Worm (Caenorhabditis elegans): ENCODE data around the gene C05E11.6.

ce11 chrX:4516758-4517157 lies 45.2 kb upstream of the C05E11.6 start:
- TF ChIP-seq unc-39 (tag; optimal IDR thresholded peaks at IDR 0.05): no peak
- TF ChIP-seq unc-62 (GFP tag; optimal IDR thresholded peaks at IDR 0.05): no peak
- TF ChIP-seq lsy-2 (tag; optimal IDR thresholded peaks at IDR 0.05): no peak
- TF ChIP-seq snpc-4 (tag; optimal IDR thresholded peaks at IDR 0.05): no peak
- TF ChIP-seq nhr-12 (tag; optimal IDR thresholded peaks at IDR 0.05): no peak
- no peak for TF ChIP-seq elt-1 (tag; optimal IDR thresholded peaks at IDR 0.05; ENCODE audit: borderline replicate concordance, insufficient read depth)
- TF ChIP-seq elt-3 (tag; optimal IDR thresholded peaks at IDR 0.05): no peak
- no peak for TF ChIP-seq blmp-1 (tag; optimal IDR thresholded peaks at IDR 0.05)
- TF ChIP-seq cnd-1 (tag; optimal IDR thresholded peaks at IDR 0.05): no peak
- no peak for TF ChIP-seq sptf-1 (tag; optimal IDR thresholded peaks at IDR 0.05)
- TF ChIP-seq ceh-39 (tag; optimal IDR thresholded peaks at IDR 0.05): no peak
